Worm (Caenorhabditis elegans): ENCODE measurements around the gene srsx-18.

DNA sequence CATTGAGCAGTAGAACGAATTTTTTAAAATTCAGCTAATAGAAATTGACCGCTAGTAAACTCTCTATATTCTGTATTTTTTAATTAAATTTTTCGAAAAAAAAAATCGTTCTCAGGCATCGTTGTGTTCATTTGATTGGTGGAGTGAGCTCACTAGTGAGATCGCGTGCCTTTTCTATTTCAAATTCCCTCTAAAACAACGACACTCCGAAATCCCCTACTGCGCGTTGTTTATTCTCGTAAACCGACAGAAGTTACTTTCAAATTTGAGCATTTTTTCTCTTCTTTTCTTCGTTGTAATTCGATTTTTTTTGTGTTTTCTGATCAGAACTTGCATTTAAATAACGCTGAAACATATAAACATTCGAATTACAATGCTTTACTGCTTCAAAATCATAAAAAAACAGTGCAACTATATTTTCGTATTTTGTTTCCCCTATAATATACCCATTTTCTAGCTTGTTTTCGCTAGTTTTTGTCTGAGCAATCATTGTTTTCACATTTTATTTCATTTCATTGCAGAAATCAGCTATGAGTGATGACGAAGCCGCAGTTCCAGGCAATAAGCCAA is 17.3 kb downstream of the srsx-18 start, which contains the start of gene syf-3:
- TF ChIP-seq pax-1 (tag; optimal IDR thresholded peaks at IDR 0.05), result no peak
- no peak for TF ChIP-seq odd-2 (tag; optimal IDR thresholded peaks at IDR 0.05)
- TF ChIP-seq eyg-1 (tag; optimal IDR thresholded peaks at IDR 0.05), result no peak
- no peak for TF ChIP-seq ztf-16 (tag; optimal IDR thresholded peaks at IDR 0.05)
- TF ChIP-seq T23F11.4 (GFP tag; optimal IDR thresholded peaks at IDR 0.05), result no peak
- TF ChIP-seq hlh-6 (tag; optimal IDR thresholded peaks at IDR 0.05), result no peak
- no peak for TF ChIP-seq ceh-34 (tag; optimal IDR thresholded peaks at IDR 0.05)
- TF ChIP-seq nfya-1 (tag; optimal IDR thresholded peaks at IDR 0.05), result peak; percentile 42
